Worm (Caenorhabditis elegans) whole organism, young adult: ENCODE results near the gene ttr-42.

Experiments used
- F49E8.2 ChIP-seq: sonication (generic microtip); optimal IDR thresholded peaks from 3 replicates; lab custom pipeline; 2017; ENCODE audit warnings: missing genetic modification characterization, mild to moderate bottlenecking, missing compliant biosample characterization, antibody characterized with exemption, moderate library complexity; ENCODE audit not compliant: insufficient read depth
- ama-1 ChIP-seq, 3 experiments: fragments of 150-350 bp in 1 of 3; sonication (generic microtip) in 2 of 3; optimal IDR thresholded peaks; 2 replicates each; lab custom pipeline; 2014 to 2018; ENCODE audit warnings: missing biosample characterization in 2 of 3, missing genetic modification characterization in 2 of 3, missing genetic modification reagents in 2 of 3
- ceh-79 ChIP-seq: sonication (generic microtip); optimal IDR thresholded peaks from 2 replicates; lab custom pipeline; 2017; ENCODE audit warnings: mild to moderate bottlenecking, missing genetic modification characterization, missing compliant biosample characterization
- ets-4 ChIP-seq: fragments of 200-800 bp; sonication (Bioruptor generic); optimal IDR thresholded peaks from 2 replicates; lab custom pipeline; 2018; ENCODE audit warnings: mild to moderate bottlenecking, missing genetic modification characterization, missing compliant biosample characterization
- hsf-1 ChIP-seq: fragments of 200-800 bp; sonication (Bioruptor generic); IDR thresholded peaks from 2 replicates; pipeline ENCODE4 v1.3.6; 2022; ENCODE audit warnings: missing genetic modification reagents, missing genetic modification characterization, missing compliant biosample characterization
- pha-4 ChIP-seq: fragments of 150-350 bp; sonication (generic microtip); optimal IDR thresholded peaks from 2 replicates; lab custom pipeline; 2014; ENCODE audit warnings: missing biosample characterization, missing genetic modification reagents, missing genetic modification characterization
- sptf-2 ChIP-seq: fragments of 200-800 bp; sonication (Bioruptor generic); optimal IDR thresholded peaks from 2 replicates; lab custom pipeline; 2018; ENCODE audit warnings: mild to moderate bottlenecking, missing genetic modification characterization, missing compliant biosample characterization
- unc-62 ChIP-seq: fragments of 150-350 bp; optimal IDR thresholded peaks from 2 replicates; lab custom pipeline; 2014; ENCODE audit warnings: missing biosample characterization, missing genetic modification reagents, missing genetic modification characterization

ce11 chrX:2544645-2545044, 32.9 kb upstream of the ttr-42 start:
- TF ChIP-seq sptf-2 (no peak), ama-1 (optimal IDR thresholded peaks at IDR 0.05; lab: Kevin White, UChicago) (no peak), ama-1 (GFP tag; optimal IDR thresholded peaks at IDR 0.05; lab: Kevin White, UChicago) (no peak), unc-62 (GFP tag; lab: Kevin White, UChicago) (no peak), pha-4 (tag; lab: Kevin White, UChicago) (no peak), F49E8.2 (tag; lab: Kevin White, UChicago) (no peak), ets-4 (GFP tag; lab: Kevin White, UChicago) (no peak), ceh-79 (tag; lab: Kevin White, UChicago) (no peak), hsf-1 (GFP tag; lab: Robert Waterston, UW) (no peak)
